Fruit fly (Drosophila melanogaster) whole organism, pupa: ENCODE data around the gene CG7156.

ENCODE experiments used
- CG17806 ChIP-seq: fragments of 200-800 bp; sonication (Bioruptor generic); optimal IDR thresholded peaks from 2 replicates; lab custom pipeline; 2018; ENCODE audit warnings: missing biosample characterization, mild to moderate bottlenecking, missing genetic modification characterization, moderate library complexity
- CG8301 ChIP-seq: fragments of 200-800 bp; sonication (Bioruptor generic); optimal IDR thresholded peaks from 2 replicates; lab custom pipeline; 2018; ENCODE audit warnings: missing biosample characterization, mild to moderate bottlenecking, missing genetic modification characterization
- EcR ChIP-seq: fragments of 200-800 bp; sonication (Bioruptor generic); optimal IDR thresholded peaks from 3 replicates; lab custom pipeline; 2019; ENCODE audit warnings: missing biosample characterization, missing genetic modification characterization, mild to moderate bottlenecking, moderate library complexity, missing genetic modification reagents
- Ets98B ChIP-seq: fragments of 200-800 bp; sonication (Bioruptor generic); IDR thresholded peaks from 2 replicates; pipeline ENCODE4 v1.3.6; 2022; ENCODE audit warnings: missing biosample characterization, missing genetic modification characterization
- Pif1A ChIP-seq: fragments of 200-800 bp; sonication (Bioruptor generic); optimal IDR thresholded peaks from 3 replicates; lab custom pipeline; 2016; ENCODE audit warnings: missing biosample characterization, missing genetic modification characterization
- Snoo ChIP-seq: fragments of 200-800 bp; sonication (Bioruptor generic); optimal IDR thresholded peaks from 3 replicates; lab custom pipeline; 2017; ENCODE audit warnings: missing biosample characterization, mild to moderate bottlenecking, missing genetic modification characterization, inconsistent platforms
- gl ChIP-seq: fragments of 200-800 bp; sonication (Bioruptor generic); optimal IDR thresholded peaks from 2 replicates; lab custom pipeline; 2018; ENCODE audit warnings: missing biosample characterization, mild to moderate bottlenecking, missing genetic modification characterization
- rn ChIP-seq: fragments of 200-800 bp; sonication (Bioruptor generic); IDR thresholded peaks from 2 replicates; pipeline ENCODE4 v1.3.6; 2022; ENCODE audit warnings: missing biosample characterization, missing genetic modification characterization

dm6 chr3R:18235879-18236278 is 6.1 kb downstream of the CG7156 start, which contains the start of gene repo:
- TF ChIP-seq Pif1A (GFP tag; lab: Kevin White, UChicago) (no peak), Ets98B (no peak), rn (no peak), CG17806 (no peak), CG8301 (tag; lab: Kevin White, UChicago) (no peak), gl (tag; lab: Kevin White, UChicago) (no peak), EcR (no peak), Snoo (no peak)
